Fruit fly (Drosophila melanogaster): Measurements from ENCODE around the gene CG44869.

DNA sequence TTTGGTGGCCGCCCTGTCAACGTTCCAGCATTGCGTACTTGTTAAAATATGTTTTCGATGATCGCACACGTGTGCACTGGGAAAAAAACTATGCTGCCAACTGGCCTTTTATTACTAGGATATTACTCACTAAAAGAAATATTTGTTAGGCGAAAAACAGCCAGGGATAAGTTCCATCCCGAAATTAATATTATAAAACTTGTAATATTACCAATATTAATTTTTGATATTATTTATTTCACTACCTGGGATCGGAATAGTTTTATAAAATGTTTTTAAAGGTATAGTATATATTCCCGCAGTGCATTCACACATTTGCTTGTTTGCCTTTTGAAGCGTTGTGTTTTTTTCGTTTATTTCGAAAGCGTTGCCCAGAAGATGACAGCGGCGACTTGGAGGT, 45.4 kb upstream of the CG44869 start:
- no peak for TF ChIP-seq pan (optimal IDR thresholded peaks at IDR 0.05)
- no peak for TF ChIP-seq usp (GFP tag; optimal IDR thresholded peaks at IDR 0.05)
